Fruit fly (Drosophila melanogaster) whole organism, larva: Measurements from ENCODE around the gene Rok.

Experiments
- noc ChIP-seq: fragments of 200-800 bp; sonication (Bioruptor generic); optimal IDR thresholded peaks from 3 replicates; lab custom pipeline; 2019; ENCODE audit warnings: missing biosample characterization, mild to moderate bottlenecking, missing genetic modification characterization, moderate library complexity

Rok gene

DNA sequence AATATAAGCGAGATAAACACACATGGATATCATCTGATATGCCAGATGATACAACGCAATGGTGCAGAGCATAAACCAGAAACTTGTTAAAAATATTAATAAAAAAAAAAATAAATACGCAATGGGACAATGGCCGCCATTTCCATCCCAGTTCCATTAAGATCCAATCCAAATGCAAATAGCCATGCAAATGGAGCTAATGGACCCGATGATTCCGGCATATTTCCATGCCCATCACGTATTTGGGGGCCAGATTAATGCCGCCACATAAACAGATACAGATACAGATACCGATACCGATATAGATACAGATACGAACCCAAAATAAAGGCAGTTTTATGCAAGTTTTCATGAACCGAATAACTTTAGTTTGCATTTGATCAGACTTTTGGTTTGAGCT is 13.7 kb downstream of the Rok start:
- TF ChIP-seq noc (tag; lab: Kevin White, UChicago) = no peak

DNA sequence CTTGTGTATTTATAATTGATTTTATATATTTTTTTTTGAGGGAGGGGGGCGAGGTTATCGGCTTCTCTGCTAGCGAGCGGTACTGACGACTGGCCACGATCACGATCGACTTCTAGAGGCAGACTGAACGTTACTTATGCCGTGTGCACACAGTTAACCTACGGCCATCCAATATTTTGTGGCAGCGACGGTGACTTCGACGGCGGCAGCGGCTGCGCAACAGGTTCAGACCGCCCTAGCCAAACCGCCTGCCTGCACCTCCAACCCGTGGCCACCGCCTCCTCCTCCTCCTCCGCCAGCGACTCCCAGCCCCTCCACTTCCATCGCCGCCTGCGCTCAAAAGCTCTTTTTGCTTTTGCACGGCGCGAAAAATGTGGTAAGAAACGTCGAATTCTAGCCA is 15.8 kb downstream of the Rok start, which contains the start of gene CG9782:
Gene CG9782 (minus strand): TSS at position 128 of the 400 bp plus-strand sequence.
- TF ChIP-seq noc (tag; lab: Kevin White, UChicago) = no peak

DNA sequence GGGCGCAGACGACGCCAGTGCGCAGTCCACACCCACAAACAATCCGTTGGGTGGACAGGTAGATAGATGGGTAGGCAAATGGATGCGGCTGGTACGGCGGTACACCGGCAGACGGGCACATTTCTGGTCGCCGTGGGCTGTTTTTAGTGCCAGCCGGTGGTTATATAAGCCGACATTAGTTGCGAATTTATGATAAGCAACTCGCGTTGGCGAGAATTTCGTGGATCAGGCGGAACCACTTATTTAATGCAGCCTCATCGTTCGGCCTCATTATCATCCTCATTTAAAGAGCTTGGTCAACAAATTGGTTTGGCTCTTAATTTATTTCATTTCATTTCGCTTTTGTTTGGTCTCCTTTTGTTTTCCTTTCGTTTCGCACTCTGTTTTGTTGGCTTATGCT is 18.5 kb downstream of the Rok start:
- no peak for TF ChIP-seq noc (tag; lab: Kevin White, UChicago)

DNA sequence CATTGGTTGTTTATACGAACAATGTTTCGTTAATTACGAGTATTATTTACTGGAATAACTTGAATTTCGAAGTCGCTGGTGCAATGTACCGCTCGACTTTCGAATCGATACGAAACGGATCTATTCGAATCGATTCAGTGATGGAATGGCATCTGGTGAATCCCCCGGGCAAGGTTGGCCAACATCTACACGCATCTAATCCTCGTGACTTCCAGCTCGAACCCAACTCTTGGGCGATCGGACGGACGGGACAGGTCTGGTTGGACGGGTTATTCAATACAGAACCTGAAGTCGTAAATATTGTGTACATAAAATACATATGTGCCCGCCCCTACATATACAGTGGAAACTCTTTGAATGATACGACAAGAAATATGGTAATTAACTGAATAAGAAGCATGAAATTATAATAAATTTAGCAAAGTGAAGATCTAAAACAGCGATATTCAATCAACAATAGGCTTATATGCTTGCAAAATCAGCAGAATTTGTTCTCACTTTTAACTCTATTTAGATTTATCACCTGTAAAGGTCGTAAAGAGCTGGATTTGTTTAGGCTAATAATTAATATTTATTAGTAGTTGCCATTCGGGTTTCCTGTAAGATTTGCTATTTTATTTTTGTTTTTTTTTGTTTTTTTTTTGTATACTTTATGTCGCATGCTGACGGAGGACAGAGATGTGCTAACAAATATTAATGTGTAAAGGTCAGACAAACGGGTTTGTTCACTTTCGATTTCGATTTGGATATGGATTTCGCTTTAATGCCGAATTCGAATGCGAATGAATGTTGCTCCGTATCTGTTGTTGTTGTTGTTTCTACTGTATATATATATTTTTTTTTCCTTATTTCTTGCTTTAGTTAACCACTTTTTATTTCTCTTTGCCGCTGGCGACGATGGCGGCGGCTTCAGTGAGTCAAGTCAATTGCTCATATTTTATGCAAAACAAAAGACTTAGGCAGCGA is 20.2 kb downstream of the Rok start:
- no peak for TF ChIP-seq noc (tag; lab: Kevin White, UChicago)

DNA sequence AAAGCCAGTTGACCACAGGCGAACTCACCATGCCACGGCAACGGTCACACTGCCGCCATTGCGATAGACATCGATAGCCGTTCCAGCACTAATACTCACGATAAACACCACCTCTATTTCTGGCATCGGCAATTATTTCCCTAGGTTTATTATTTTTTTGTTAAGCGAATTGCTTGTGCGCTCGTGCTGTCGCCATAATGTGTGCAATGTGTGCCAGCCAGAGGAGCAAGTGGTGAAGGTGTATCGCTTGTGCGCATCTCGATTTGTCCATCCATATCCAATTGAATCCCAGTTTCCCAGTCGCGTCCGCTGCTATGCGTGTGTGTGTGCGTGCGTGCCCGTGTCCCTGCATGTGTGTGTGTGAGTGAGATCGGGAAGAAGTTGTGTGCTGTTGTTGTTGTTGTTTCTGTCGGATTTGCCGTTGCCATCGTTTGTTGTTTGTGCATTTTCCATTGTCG is 26.6 kb downstream of the Rok start, which contains the start of gene mbt:
Gene mbt (plus strand): TSS at position 85 of the 458 bp plus-strand sequence.
- TF ChIP-seq noc (tag; lab: Kevin White, UChicago) = no peak

DNA sequence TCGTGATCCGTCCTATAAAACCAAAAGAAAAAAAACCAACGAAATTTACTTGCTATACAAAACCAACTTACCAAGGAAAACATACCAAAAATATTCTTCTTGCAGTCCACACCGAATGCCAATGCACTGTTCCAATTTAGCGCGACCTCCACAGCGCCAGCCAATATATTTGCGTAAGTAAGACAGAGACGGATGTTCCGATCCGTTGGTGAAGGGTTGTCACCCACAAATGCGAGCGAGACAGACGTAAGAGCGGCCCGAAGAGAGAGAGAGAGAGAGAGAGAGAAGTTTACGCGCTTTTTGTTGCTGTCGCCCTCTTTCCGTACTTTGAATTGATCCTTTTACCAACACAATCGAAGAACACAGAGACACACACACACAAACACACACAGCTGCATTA is 29.4 kb downstream of the Rok start:
- no peak for TF ChIP-seq noc (tag; lab: Kevin White, UChicago)

DNA sequence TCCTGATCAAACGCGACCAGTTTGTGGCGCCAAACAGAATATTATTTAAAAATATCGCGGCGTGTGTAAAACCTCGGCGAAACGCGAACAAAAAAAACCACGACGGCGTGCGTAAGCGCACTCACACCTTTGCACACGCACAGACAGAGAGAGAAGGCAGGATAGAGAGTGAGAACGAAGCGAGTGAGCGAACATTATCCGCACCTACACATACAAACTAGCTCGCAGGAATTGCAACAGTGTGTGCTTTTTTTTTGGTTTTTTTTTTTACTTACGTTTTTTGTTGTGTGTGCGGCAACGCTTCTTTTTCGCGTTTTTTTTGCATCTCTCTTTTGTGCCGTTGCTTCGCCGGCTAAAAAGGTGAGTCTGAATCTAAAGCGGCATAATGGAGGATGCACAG is 37.4 kb downstream of the Rok start:
- no peak for TF ChIP-seq noc (tag; lab: Kevin White, UChicago)

DNA sequence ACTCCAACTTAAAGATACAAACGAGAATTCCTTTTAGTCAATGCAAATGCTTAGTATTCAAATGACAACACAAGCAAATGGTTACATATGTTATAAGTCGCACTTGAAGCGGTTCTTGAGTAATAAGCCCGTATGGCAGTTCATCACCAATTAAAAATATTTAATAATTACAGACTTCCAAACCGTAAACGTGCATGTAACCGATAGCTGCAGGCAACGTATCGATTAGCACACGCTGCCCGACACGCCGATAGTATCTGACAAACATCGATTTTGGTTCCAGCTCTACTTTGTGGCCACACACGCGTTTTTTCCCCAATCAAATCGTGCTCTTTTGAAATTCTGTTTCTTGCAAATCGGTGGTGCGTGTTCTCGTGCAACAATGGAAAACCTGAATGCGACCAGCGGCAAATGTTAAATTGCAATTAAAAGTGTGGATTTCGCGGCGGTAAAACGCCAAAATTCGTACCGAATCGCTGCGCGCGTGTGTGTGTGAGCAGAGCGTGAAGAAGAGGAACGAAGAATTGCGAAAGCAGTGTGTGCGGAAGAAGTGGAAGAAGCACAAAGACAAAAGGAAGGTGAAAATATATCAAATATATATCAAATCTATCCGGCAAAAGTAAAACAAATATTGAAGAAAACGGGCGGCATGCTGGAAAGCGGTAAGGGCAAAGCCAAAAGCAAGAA is 38.1 kb downstream of the Rok start, which contains the start of the genes CG9784 and Nup153:
Gene CG9784 (minus strand): TSS at position 238 of the 687 bp plus-strand sequence.
Gene Nup153 (plus strand): TSS at position 264 of the 687 bp plus-strand sequence.
- no peak for TF ChIP-seq noc (tag; lab: Kevin White, UChicago)

DNA sequence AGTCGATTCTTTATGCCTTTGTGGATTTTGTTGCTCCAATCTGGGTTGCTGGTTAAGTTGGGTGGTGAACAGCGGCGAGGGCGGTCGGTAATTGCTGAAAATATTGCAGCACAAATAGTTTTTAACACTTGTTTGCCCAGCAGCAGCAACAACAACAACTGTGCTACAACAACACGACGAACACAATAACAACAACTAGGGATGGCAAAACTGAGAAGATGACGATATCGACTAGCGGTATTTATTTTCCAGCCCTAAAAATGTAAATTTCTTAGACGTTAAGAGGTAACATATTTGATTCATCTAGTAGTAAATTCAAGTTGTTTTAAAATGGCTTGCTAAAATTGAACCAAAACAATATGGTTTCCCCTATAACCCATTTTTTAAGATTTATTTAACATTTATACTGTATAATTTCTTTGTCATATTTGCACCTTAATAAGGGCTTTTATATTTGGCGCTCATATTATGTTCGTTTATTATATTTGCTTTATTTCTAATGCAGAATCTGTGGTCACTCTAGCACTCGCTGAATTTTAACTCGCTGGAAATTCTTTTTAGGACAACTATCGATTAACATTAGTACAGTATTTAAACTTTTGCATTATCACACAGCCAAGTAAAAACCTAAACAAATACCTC is 38.8 kb downstream of the Rok start:
- TF ChIP-seq noc (tag; lab: Kevin White, UChicago) = no peak

DNA sequence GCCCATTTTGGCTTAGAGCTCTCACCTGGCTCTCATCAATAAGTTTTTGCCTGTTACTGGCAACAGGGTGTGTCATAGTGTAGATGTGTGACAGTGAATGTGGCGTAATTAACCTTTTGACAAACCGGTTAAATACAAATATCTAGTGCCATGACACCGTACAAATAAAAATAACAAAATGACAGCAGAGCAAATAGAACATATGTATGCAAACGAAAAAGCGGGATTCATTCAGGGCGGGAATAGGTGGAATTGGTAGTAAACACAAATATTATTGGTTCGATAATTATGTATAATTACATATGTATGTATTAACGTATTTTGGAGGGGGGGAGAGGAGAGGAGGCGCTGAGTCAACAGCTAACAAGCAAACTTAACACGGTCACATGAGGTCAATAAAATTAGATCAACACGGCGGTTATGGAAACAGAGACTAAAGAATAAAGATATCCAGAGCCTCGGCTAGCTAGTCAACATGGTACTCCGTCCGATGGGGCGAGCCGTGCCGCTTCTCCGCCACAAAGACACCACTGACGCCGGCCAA is 40.9 kb downstream of the Rok start:
- no peak for TF ChIP-seq noc (tag; lab: Kevin White, UChicago)

DNA sequence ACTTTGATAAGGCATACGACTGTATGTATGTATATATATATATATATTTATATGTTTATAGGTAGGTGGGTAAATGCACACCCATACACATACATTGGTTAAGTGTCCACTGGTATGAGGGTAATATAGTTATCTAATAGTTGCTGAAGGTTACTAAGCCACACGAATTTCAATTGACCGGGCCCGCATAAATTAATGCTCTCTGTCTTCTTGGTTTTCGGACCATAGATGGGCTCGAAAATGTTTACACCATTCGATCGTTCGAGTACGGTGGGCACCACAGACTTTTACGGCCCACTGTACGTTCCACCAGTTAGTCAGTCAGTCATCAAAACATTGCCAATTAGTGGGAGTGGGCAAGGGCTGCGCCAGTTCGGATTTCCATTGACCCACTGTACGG is 41.8 kb downstream of the Rok start:
- no peak for TF ChIP-seq noc (tag; lab: Kevin White, UChicago)

DNA sequence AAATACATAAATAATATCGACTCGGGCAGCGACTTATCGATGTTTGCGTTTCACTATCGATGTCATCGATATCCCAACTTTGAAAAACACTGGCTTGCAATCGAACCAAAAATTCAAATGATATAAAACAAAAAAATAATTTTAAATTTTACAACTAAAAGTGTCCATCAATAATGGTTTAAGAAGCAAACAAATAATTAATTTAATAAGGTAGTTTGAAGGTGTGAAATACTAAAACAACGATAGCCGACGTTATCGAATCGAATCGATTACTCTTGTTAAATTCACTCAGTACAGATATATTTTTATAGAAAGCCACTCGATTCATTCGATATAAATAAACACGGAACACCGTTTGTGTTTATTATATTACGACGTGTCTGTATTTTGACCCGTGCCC is 43.8 kb downstream of the Rok start, which contains the start of the genes SMC3 and Ubc7:
Gene SMC3 (minus strand): TSS at position 22 of the 400 bp plus-strand sequence.
Gene Ubc7 (plus strand): TSS at position 260 of the 400 bp plus-strand sequence.
- no peak for TF ChIP-seq noc (tag; lab: Kevin White, UChicago)

DNA sequence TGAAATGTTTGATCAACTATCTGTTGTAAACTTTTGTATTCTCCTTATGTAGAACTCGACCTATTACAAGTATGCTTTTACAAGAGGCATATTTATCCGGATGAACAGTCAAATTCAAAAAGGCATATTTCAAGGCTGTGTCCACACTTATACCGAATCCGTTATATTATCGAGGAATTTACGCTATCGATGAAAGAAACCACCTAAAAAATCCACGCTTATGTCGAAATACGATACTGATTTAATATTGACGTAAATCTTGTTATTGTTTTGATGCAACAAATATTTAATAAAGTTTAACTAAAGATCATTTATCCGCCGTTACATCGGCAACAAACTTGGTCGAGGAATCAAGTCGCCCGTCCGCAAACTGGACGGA is 49.6 kb downstream of the Rok start, which contains the start of gene CG13014:
Gene CG13014 (plus strand): TSS at position 206 of the 379 bp plus-strand sequence.
- TF ChIP-seq noc (tag; lab: Kevin White, UChicago) = no peak

DNA sequence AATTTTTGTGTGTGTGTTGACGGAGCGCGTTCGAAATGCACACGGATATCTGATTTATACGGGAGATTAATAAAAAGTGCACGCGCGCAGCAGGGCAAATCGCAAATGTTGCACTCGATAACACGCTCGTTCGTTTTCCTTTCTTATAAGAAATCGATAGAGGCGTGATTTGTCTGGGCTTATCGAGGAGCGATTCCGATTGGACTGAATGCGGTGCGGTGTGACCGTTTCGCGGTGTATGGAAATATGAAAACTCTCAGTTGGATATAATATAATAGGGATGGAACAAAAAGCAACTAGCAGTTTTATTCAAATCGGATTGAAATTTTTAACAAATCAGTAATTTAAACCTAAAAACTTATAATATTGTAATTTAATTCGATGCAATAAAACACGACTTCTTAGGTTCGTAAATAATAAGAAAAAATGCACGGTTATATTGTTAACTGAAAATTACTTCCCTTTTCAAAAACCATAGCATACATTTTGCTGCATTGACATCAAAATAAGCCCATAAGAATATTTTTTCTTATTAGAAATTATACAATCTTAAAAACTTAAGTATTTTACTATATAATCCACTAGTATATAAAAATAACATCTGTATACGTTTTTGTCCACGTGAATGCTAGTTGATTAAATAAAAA is 50.1 kb downstream of the Rok start, which contains the start of gene CanA-14F:
Gene CanA-14F (minus strand): TSS at position 152 of the 647 bp plus-strand sequence.
- no peak for TF ChIP-seq noc (tag; lab: Kevin White, UChicago)
